Worm (Caenorhabditis elegans): ENCODE results near the gene Y66A7A.7.

The Y66A7A.7 gene

DNA sequence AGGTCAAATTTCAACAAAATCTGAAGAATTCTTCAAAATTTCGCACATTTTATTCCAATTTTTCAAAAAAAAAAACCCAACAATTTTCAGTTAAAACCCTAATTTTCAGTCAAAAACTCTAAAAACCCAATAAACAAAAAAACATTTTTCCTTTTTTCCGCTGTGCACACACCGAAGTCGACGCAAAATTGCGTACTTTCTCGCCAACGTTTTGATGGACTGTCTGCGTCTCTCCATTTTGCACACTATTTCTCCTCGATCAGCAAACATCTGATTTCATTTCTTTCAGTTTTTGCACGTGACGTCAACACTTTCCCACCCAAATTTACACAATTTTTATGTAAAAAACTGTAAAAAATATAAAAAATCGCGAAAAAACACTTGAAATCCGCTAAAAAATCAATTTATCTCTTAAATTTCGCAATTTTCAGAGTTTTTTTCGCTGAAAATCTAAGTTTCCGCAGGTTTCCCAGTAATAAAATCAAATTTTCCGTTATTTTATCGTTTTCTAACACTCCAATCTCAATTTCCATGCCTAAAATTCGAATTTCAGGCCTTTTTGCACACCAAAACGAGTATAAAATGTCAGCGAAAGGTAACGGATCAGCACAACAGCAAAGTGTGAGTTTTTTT lies 28.0 kb upstream of the Y66A7A.7 start, which contains the start of gene crh-1 (continued):
- TF ChIP-seq ztf-11 (tag; optimal IDR thresholded peaks at IDR 0.05) (peak in 1 of 2 experiments; percentile 35), lin-14 (GFP tag; optimal IDR thresholded peaks at IDR 0.05) (peak; percentile 88), mep-1 (tag; optimal IDR thresholded peaks at IDR 0.05) (peak; percentile 94), sup-37 (GFP tag; optimal IDR thresholded peaks at IDR 0.05) (peak; percentile 39), zip-4 (GFP tag; optimal IDR thresholded peaks at IDR 0.05) (peak; percentile 43), nhr-71 (tag; optimal IDR thresholded peaks at IDR 0.05) (peak; percentile 93), ceh-63 (GFP tag; optimal IDR thresholded peaks at IDR 0.05) (no peak), mef-2 (tag; optimal IDR thresholded peaks at IDR 0.05) (no peak), lin-13 (GFP tag; optimal IDR thresholded peaks at IDR 0.05) (peak; percentile 79), elt-2 (tag; optimal IDR thresholded peaks at IDR 0.05) (peak; percentile 69)

DNA sequence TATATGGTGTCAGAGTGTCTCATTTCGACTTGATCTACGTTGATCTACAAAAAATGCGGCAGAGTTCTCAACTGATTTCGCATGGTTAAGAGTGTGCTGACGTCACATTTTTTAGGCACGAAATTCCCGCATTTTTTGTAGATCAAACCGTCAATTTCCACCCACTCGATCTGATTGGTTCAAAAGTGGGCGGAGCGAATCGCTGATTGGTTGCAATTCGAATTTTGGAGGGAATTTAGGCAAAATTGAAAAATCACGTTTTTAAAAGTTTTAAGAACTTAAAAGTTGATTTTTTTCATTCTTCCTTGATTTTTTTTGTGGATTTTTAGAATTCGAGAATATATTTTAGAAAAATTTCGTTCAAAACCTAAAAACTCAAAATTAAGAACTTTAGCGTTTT lies 27.1 kb upstream of the Y66A7A.7 start:
- no peak for TF ChIP-seq lin-39 (tag; optimal IDR thresholded peaks at IDR 0.05)
- TF ChIP-seq unc-30 (tag; optimal IDR thresholded peaks at IDR 0.05), result no peak
- TF ChIP-seq zip-4 (GFP tag; optimal IDR thresholded peaks at IDR 0.05), result no peak
- TF ChIP-seq snpc-4 (tag; optimal IDR thresholded peaks at IDR 0.05), result no peak
- TF ChIP-seq aha-1 (tag; optimal IDR thresholded peaks at IDR 0.05), result no peak
- TF ChIP-seq lin-13 (GFP tag; optimal IDR thresholded peaks at IDR 0.05), result no peak
- no peak for TF ChIP-seq efl-3 (GFP tag; optimal IDR thresholded peaks at IDR 0.05)
- TF ChIP-seq mdl-1 (tag; optimal IDR thresholded peaks at IDR 0.05), result no peak

DNA sequence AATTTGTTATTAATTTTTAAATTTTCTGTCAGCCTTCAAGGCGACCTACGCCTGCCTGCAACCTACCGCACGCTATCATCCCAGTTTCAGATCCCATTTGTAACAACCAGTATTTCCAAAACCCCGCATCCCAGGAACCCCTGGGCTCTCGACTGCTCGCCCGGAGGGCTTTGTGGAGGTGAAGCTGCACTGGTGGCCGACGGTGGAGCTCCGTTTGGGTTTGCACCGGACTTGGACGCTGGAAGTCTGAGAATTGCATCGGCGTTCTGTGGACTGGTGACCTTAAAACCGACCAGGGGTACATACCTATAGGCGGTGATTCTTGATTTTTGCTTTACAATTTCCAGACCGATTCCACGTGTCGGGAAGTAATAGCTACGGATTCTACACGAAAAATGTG lies 22.2 kb upstream of the Y66A7A.7 start:
- TF ChIP-seq nhr-71 (tag; optimal IDR thresholded peaks at IDR 0.05), result no peak
- TF ChIP-seq fkh-8 (tag; optimal IDR thresholded peaks at IDR 0.05), result no peak
- TF ChIP-seq unc-86 (tag; optimal IDR thresholded peaks at IDR 0.05), result no peak
- no peak for TF ChIP-seq aha-1 (tag; optimal IDR thresholded peaks at IDR 0.05)
- TF ChIP-seq lin-39 (tag; optimal IDR thresholded peaks at IDR 0.05), result no peak
- TF ChIP-seq lin-14 (GFP tag; optimal IDR thresholded peaks at IDR 0.05), result no peak
- TF ChIP-seq ets-5 (GFP tag; IDR thresholded peaks at IDR 0.05), result no peak
- no peak for TF ChIP-seq hlh-17 (GFP tag; optimal IDR thresholded peaks at IDR 0.05; ENCODE audit: borderline replicate concordance)
- no peak for TF ChIP-seq mab-9 (GFP tag; IDR thresholded peaks at IDR 0.05)
- TF ChIP-seq elt-2 (tag; optimal IDR thresholded peaks at IDR 0.05), result no peak
- no peak for TF ChIP-seq elt-3 (tag; optimal IDR thresholded peaks at IDR 0.05)

DNA sequence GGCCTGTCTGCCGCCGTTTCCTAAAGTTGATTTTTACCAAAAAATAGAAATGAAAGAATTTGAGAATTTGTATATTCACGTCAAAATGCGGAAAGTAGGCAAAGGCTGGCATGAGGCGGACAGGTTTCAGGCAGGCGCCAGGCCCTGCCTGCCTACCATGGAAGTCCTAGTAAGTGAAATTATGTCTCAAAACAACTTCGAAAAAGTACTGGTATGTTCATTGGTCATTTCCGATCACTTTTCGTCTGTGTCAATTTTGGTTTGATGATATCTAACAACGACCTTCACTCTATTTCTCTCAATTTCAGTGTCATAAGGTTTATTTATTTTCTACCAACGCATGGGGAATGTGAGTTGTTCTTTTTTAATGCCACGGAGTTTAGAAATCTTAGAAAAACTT lies 20.9 kb upstream of the Y66A7A.7 start, which contains the start of gene faah-6:
Gene faah-6 (plus strand): TSS at position 301 of the 400 bp plus-strand sequence.
- TF ChIP-seq nhr-237 (tag; optimal IDR thresholded peaks at IDR 0.05), result no peak
- TF ChIP-seq irx-1 (tag; optimal IDR thresholded peaks at IDR 0.05), result no peak
- TF ChIP-seq nhr-85 (tag), result no peak
- no peak for TF ChIP-seq fos-1 (tag; optimal IDR thresholded peaks at IDR 0.05)
- TF ChIP-seq grh-1 (GFP tag; IDR thresholded peaks at IDR 0.05), result no peak
- no peak for TF ChIP-seq snpc-4 (tag; optimal IDR thresholded peaks at IDR 0.05)
- TF ChIP-seq dsc-1 (tag; optimal IDR thresholded peaks at IDR 0.05), result no peak
- no peak for TF ChIP-seq ces-1 (GFP tag; optimal IDR thresholded peaks at IDR 0.05)
- no peak for TF ChIP-seq fkh-4 (tag; optimal IDR thresholded peaks at IDR 0.05; ENCODE audit: borderline replicate concordance)

- TF ChIP-seq lin-35 (GFP tag; optimal IDR thresholded peaks at IDR 0.05) (peak in 1 of 2 experiments; percentile 54), elt-2 (tag; optimal IDR thresholded peaks at IDR 0.05) (no peak), pax-3 (tag; optimal IDR thresholded peaks at IDR 0.05) (peak; percentile 66), ztf-11 (tag; optimal IDR thresholded peaks at IDR 0.05) (no peak), dsc-1 (tag; optimal IDR thresholded peaks at IDR 0.05) (peak; percentile 84), ceh-88 (GFP tag; IDR thresholded peaks at IDR 0.05) (peak; percentile 40; the same call in 1 of the 2 replicates), nhr-84 (tag; optimal IDR thresholded peaks at IDR 0.05) (no peak), tbx-2 (tag; optimal IDR thresholded peaks at IDR 0.05) (peak; percentile 48), nhr-47 (tag; optimal IDR thresholded peaks at IDR 0.05) (peak; percentile 83), ceh-82 (tag; optimal IDR thresholded peaks at IDR 0.05) (peak; percentile 20 to 30 (median 25)), F16B12.6 (tag; optimal IDR thresholded peaks at IDR 0.05) (no peak), aha-1 (tag; optimal IDR thresholded peaks at IDR 0.05) (no peak), ceh-8 (GFP tag; optimal IDR thresholded peaks at IDR 0.05) (peak; percentile 55), lin-39 (tag; optimal IDR thresholded peaks at IDR 0.05) (no peak), fkh-10 (GFP tag; optimal IDR thresholded peaks at IDR 0.05) (peak; percentile 82), ceh-90 (tag; optimal IDR thresholded peaks at IDR 0.05) (no peak), efl-1 (optimal IDR thresholded peaks at IDR 0.05) (peak; percentile 41 to 45), efl-1 (GFP tag; optimal IDR thresholded peaks at IDR 0.05 in 1 of 2) (no peak), sox-4 (tag; optimal IDR thresholded peaks at IDR 0.05) (peak; percentile 72)
Measured at ce11 chrIII:11641347-11641746, 12.1 kb upstream of the Y66A7A.7 start.

Data from whole organism, L1 larva.